Fruit fly (Drosophila melanogaster) whole organism, embryonic: ENCODE data around the gene Upf1.
A peak's percentile ranks its signal among the peaks of the same experiment; 100 is the strongest.

Experiments
- Atf3 ChIP-seq: fragments of 200-800 bp; sonication (Bioruptor generic); optimal IDR thresholded peaks from 3 replicates; lab custom pipeline; 2016; ENCODE audit warnings: missing biosample characterization, missing genetic modification characterization
- Atf6 ChIP-seq: fragments of 200-800 bp; sonication (Bioruptor generic); IDR thresholded peaks from 2 replicates; pipeline ENCODE4 v1.3.6; 2022; ENCODE audit warnings: missing biosample characterization, missing genetic modification characterization
- BEAF-32 ChIP-seq: fragments of 200-800 bp; sonication (Bioruptor generic); optimal IDR thresholded peaks from 3 replicates; lab custom pipeline; 2017; ENCODE audit warnings: missing biosample characterization, missing genetic modification characterization, mild to moderate bottlenecking, moderate library complexity, missing genetic modification reagents
- CG10209 ChIP-seq: fragments of 200-800 bp; sonication (Bioruptor generic); optimal IDR thresholded peaks from 3 replicates; lab custom pipeline; 2017; ENCODE audit warnings: missing biosample characterization, mild to moderate bottlenecking, missing genetic modification characterization, missing genetic modification reagents
- CG10267 ChIP-seq: fragments of 200-800 bp; sonication (Bioruptor generic); optimal IDR thresholded peaks from 2 replicates; lab custom pipeline; 2018; ENCODE audit warnings: missing biosample characterization, mild to moderate bottlenecking, missing genetic modification characterization, moderate library complexity
- CG11085 ChIP-seq: fragments of 200-800 bp; sonication (Bioruptor generic); IDR thresholded peaks from 2 replicates; pipeline ENCODE4 v1.3.6; 2022; ENCODE audit warnings: missing biosample characterization, missing genetic modification characterization
- CG12219 ChIP-seq: fragments of 200-800 bp; sonication (Bioruptor generic); optimal IDR thresholded peaks from 3 replicates; lab custom pipeline; 2018; ENCODE audit warnings: missing biosample characterization, mild to moderate bottlenecking, missing genetic modification characterization
- CG12744 ChIP-seq: fragments of 200-800 bp; sonication (Bioruptor generic); optimal IDR thresholded peaks from 2 replicates; lab custom pipeline; 2016; ENCODE audit warnings: missing biosample characterization, missing genetic modification characterization
- CG13424 ChIP-seq: fragments of 200-800 bp; sonication (Bioruptor generic); optimal IDR thresholded peaks from 2 replicates; lab custom pipeline; 2019; ENCODE audit warnings: missing biosample characterization, mild to moderate bottlenecking, missing genetic modification characterization, moderate library complexity
- CG13894 ChIP-seq: fragments of 200-800 bp; sonication (Bioruptor generic); optimal IDR thresholded peaks from 3 replicates; lab custom pipeline; 2018; ENCODE audit warnings: missing biosample characterization, mild to moderate bottlenecking, missing genetic modification characterization, moderate library complexity
- CG15011 ChIP-seq: fragments of 200-800 bp; sonication (Bioruptor generic); optimal IDR thresholded peaks from 3 replicates; lab custom pipeline; 2018; ENCODE audit warnings: missing biosample characterization, mild to moderate bottlenecking, missing genetic modification characterization
- CG15601 ChIP-seq: fragments of 200-800 bp; sonication (Bioruptor generic); optimal IDR thresholded peaks from 3 replicates; lab custom pipeline; 2019; ENCODE audit warnings: missing biosample characterization, mild to moderate bottlenecking, missing genetic modification characterization, moderate library complexity
- CG17359 ChIP-seq: fragments of 200-800 bp; sonication (Bioruptor generic); optimal IDR thresholded peaks from 3 replicates; lab custom pipeline; 2018; ENCODE audit warnings: missing biosample characterization, mild to moderate bottlenecking, missing genetic modification characterization, moderate library complexity
- CG17385 ChIP-seq: fragments of 200-800 bp; sonication (Bioruptor generic); optimal IDR thresholded peaks from 3 replicates; lab custom pipeline; 2018; ENCODE audit warnings: missing biosample characterization, mild to moderate bottlenecking, missing genetic modification characterization
- CG30020 ChIP-seq: fragments of 200-800 bp; optimal IDR thresholded peaks from 2 replicates; lab custom pipeline; 2019; ENCODE audit warnings: missing biosample characterization, mild to moderate bottlenecking, missing genetic modification characterization, moderate library complexity
- CG4820 ChIP-seq: fragments of 200-800 bp; sonication (Bioruptor generic); optimal IDR thresholded peaks from 3 replicates; lab custom pipeline; 2016; ENCODE audit warnings: missing biosample characterization, missing genetic modification characterization
- CG5953 ChIP-seq: fragments of 200-800 bp; sonication (Bioruptor generic); IDR thresholded peaks from 2 replicates; pipeline ENCODE4 v1.3.6; 2022; ENCODE audit warnings: missing biosample characterization, missing genetic modification characterization
- CG7963 ChIP-seq: fragments of 200-800 bp; sonication (Bioruptor generic); IDR thresholded peaks from 3 replicates; pipeline ENCODE4 v1.3.6; 2022; ENCODE audit warnings: missing biosample characterization, missing genetic modification characterization; ENCODE audit not compliant: partially characterized antibody
- CG8359 ChIP-seq: fragments of 200-800 bp; sonication (Bioruptor generic); optimal IDR thresholded peaks from 2 replicates; lab custom pipeline; 2017; ENCODE audit warnings: missing biosample characterization, mild to moderate bottlenecking, missing genetic modification characterization, borderline replicate concordance
- CG8944 ChIP-seq: fragments of 200-800 bp; sonication (Bioruptor generic); optimal IDR thresholded peaks from 3 replicates; lab custom pipeline; 2016; ENCODE audit warnings: missing biosample characterization, missing genetic modification characterization
- D19A ChIP-seq: fragments of 200-800 bp; optimal IDR thresholded peaks from 3 replicates; lab custom pipeline; 2019; ENCODE audit warnings: missing biosample characterization, mild to moderate bottlenecking, missing genetic modification characterization, moderate library complexity
- D19B ChIP-seq: fragments of 200-800 bp; sonication (Bioruptor generic); optimal IDR thresholded peaks from 2 replicates; lab custom pipeline; 2017; ENCODE audit warnings: missing biosample characterization, mild to moderate bottlenecking, missing genetic modification characterization
- Dek ChIP-seq: fragments of 200-800 bp; sonication (Bioruptor generic); optimal IDR thresholded peaks from 3 replicates; lab custom pipeline; 2019; ENCODE audit warnings: missing biosample characterization, mild to moderate bottlenecking, missing genetic modification characterization, moderate library complexity
- Ets97D ChIP-seq: fragments of 200-800 bp; sonication (Bioruptor generic); optimal IDR thresholded peaks from 3 replicates; lab custom pipeline; 2016; ENCODE audit warnings: missing biosample characterization, missing genetic modification characterization
- Fer3 ChIP-seq: fragments of 200-800 bp; sonication (Bioruptor generic); optimal IDR thresholded peaks from 2 replicates; lab custom pipeline; 2018; ENCODE audit warnings: missing biosample characterization, mild to moderate bottlenecking, missing genetic modification characterization, moderate library complexity
- Hr39 ChIP-seq: fragments of >200 bp; optimal IDR thresholded peaks from 2 replicates; lab custom pipeline; 2017
- Hr51 ChIP-seq, 2 experiments: fragments of 200-800 bp; sonication (Bioruptor generic); optimal IDR thresholded peaks; 2 replicates in 1 of 2; 3 replicates in 1 of 2; lab custom pipeline; 2016 to 2018; ENCODE audit warnings: missing biosample characterization in 2 of 2, missing genetic modification characterization in 2 of 2, mild to moderate bottlenecking in 1 of 2, moderate library complexity in 1 of 2
- Kr ChIP-seq: fragments of 200-800 bp; sonication (Bioruptor generic); optimal IDR thresholded peaks from 2 replicates; lab custom pipeline; 2017; ENCODE audit warnings: missing biosample characterization, mild to moderate bottlenecking, missing genetic modification characterization
- MBD-R2 ChIP-seq: fragments of 200-800 bp; sonication (Bioruptor generic); IDR thresholded peaks from 2 replicates; pipeline ENCODE4 v1.3.6; 2022; ENCODE audit warnings: missing biosample characterization, missing genetic modification characterization
- NC2α ChIP-seq: fragments of 200-800 bp; sonication (Bioruptor generic); optimal IDR thresholded peaks from 2 replicates; lab custom pipeline; 2016; ENCODE audit warnings: missing biosample characterization, missing genetic modification characterization
- NFAT ChIP-seq: fragments of 200-800 bp; sonication (Bioruptor generic); IDR thresholded peaks from 2 replicates; pipeline ENCODE4 v1.3.6; 2022; ENCODE audit warnings: missing biosample characterization, missing genetic modification characterization
- NK7.1 ChIP-seq: fragments of 200-800 bp; sonication (Bioruptor generic); optimal IDR thresholded peaks from 3 replicates; lab custom pipeline; 2016; ENCODE audit warnings: missing biosample characterization, missing genetic modification characterization
- Ravus ChIP-seq: fragments of 200-800 bp; sonication (Bioruptor generic); IDR thresholded peaks from 2 replicates; pipeline ENCODE4 v1.3.6; 2022; ENCODE audit warnings: missing biosample characterization, missing genetic modification characterization
- Six4 ChIP-seq: fragments of 200-800 bp; sonication (Bioruptor generic); optimal IDR thresholded peaks from 2 replicates; lab custom pipeline; 2016; ENCODE audit warnings: missing biosample characterization, missing genetic modification characterization
- Ssrp ChIP-seq: fragments of 200-800 bp; sonication (Bioruptor generic); optimal IDR thresholded peaks from 2 replicates; lab custom pipeline; 2018; ENCODE audit warnings: missing biosample characterization, mild to moderate bottlenecking, missing genetic modification characterization, moderate library complexity
- Xrp1 ChIP-seq: fragments of 200-800 bp; sonication (Bioruptor generic); IDR thresholded peaks from 2 replicates; pipeline ENCODE4 v1.3.6; 2022; ENCODE audit warnings: missing biosample characterization, missing genetic modification characterization
- amos ChIP-seq: fragments of 200-800 bp; sonication (Bioruptor generic); IDR thresholded peaks from 2 replicates; pipeline ENCODE4 v1.3.6; 2022; ENCODE audit warnings: missing biosample characterization, missing genetic modification characterization; ENCODE audit not compliant: partially characterized antibody
- bcd ChIP-seq: fragments of 200-800 bp; sonication (Bioruptor generic); optimal IDR thresholded peaks from 2 replicates; lab custom pipeline; 2017; ENCODE audit warnings: missing biosample characterization, mild to moderate bottlenecking, missing genetic modification characterization
- cg ChIP-seq: fragments of 200-800 bp; sonication (Bioruptor generic); optimal IDR thresholded peaks from 3 replicates; lab custom pipeline; 2019; ENCODE audit warnings: missing biosample characterization, mild to moderate bottlenecking, missing genetic modification characterization, moderate library complexity
- dan ChIP-seq: fragments of 200-800 bp; sonication (Bioruptor generic); IDR thresholded peaks from 2 replicates; pipeline ENCODE4 v1.3.6; 2022; ENCODE audit warnings: missing biosample characterization, missing genetic modification characterization
- dmrt11E ChIP-seq: fragments of 200-800 bp; sonication (Bioruptor generic); optimal IDR thresholded peaks from 3 replicates; lab custom pipeline; 2018; ENCODE audit warnings: missing biosample characterization, mild to moderate bottlenecking, missing genetic modification characterization, moderate library complexity
- gcm2 ChIP-seq: fragments of 200-800 bp; sonication (Bioruptor generic); optimal IDR thresholded peaks from 2 replicates; lab custom pipeline; 2016; ENCODE audit warnings: missing biosample characterization, missing genetic modification characterization
- hb ChIP-seq: fragments of 200-800 bp; sonication (Bioruptor generic); IDR thresholded peaks from 3 replicates; pipeline ENCODE4 v1.3.6; 2022; ENCODE audit warnings: missing biosample characterization, missing genetic modification characterization; ENCODE audit not compliant: partially characterized antibody
- lbe ChIP-seq: fragments of 200-800 bp; sonication (Bioruptor generic); optimal IDR thresholded peaks from 2 replicates; lab custom pipeline; 2016; ENCODE audit warnings: missing biosample characterization, mild to moderate bottlenecking, missing genetic modification characterization
- p53 ChIP-seq: fragments of 200-800 bp; sonication (Bioruptor generic); optimal IDR thresholded peaks from 2 replicates; lab custom pipeline; 2016; ENCODE audit warnings: missing biosample characterization, missing genetic modification characterization
- prd ChIP-seq, 3 experiments: fragments of >200 bp in 2 of 3; fragments of 200-800 bp in 1 of 3; sonication (Bioruptor generic) in 1 of 3; optimal IDR thresholded peaks in 2 of 3; IDR thresholded peaks in 1 of 3; 2 replicates in 2 of 3; 3 replicates in 1 of 3; pipeline versions ENCODE4 v1.3.6 to Lab custom; 2017 to 2022; ENCODE audit warnings: missing biosample characterization in 1 of 3, missing genetic modification characterization in 1 of 3
- pzg ChIP-seq: fragments of 200-800 bp; sonication (Bioruptor generic); optimal IDR thresholded peaks from 3 replicates; lab custom pipeline; 2018; ENCODE audit warnings: missing biosample characterization, mild to moderate bottlenecking, missing genetic modification characterization, moderate library complexity
- wek ChIP-seq: fragments of 200-800 bp; sonication (Bioruptor generic); optimal IDR thresholded peaks from 3 replicates; lab custom pipeline; 2018; ENCODE audit warnings: missing biosample characterization, mild to moderate bottlenecking, missing genetic modification characterization, moderate library complexity
- yki ChIP-seq: fragments of >200 bp; optimal IDR thresholded peaks from 3 replicates; lab custom pipeline; 2018
- z ChIP-seq: fragments of 200-800 bp; sonication (Bioruptor generic); IDR thresholded peaks from 3 replicates; pipeline ENCODE4 v1.3.6; 2022; ENCODE audit warnings: missing biosample characterization, missing genetic modification characterization
- zfh1 ChIP-seq: fragments of 200-800 bp; sonication (Bioruptor generic); IDR thresholded peaks from 3 replicates; pipeline ENCODE4 v1.3.6; 2022; ENCODE audit warnings: missing biosample characterization, missing genetic modification characterization

The Upf1 gene

dm6 chrX:11891682-11892179, 13.4 kb downstream of the Upf1 start, which contains the start of gene sicily (continued):
- TF ChIP-seq NK7.1 (GFP tag; lab: Kevin White, UChicago) (no peak), wek (GFP tag; lab: Kevin White, UChicago) (peak; percentile 100), CG5953 (GFP tag; lab: Robert Waterston, UW) (no peak), lbe (GFP tag; lab: Kevin White, UChicago) (no peak), NC2α (GFP tag; lab: Kevin White, UChicago) (no peak), Atf6 (GFP tag; lab: Robert Waterston, UW) (no peak), NFAT (0 out of 2 replicates have a peak, but pooled peaks have one; percentile 8), Xrp1 (GFP tag; lab: Robert Waterston, UW) (no peak), CG17385 (peak; percentile 96), Hr51 (GFP tag; optimal IDR thresholded peaks at IDR 0.05; lab: Kevin White, UChicago) (no peak), Six4 (no peak), Hr39 (lab: Kevin White, UChicago) (no peak), CG11085 (GFP tag; lab: Robert Waterston, UW) (no peak), dan (GFP tag; lab: Robert Waterston, UW) (no peak), CG8944 (GFP tag; lab: Kevin White, UChicago) (no peak), CG10209 (GFP tag; lab: Kevin White, UChicago) (no peak), CG4820 (GFP tag; lab: Kevin White, UChicago) (no peak), hb (GFP tag; lab: Robert Waterston, UW) (no peak), Kr (GFP tag; lab: Kevin White, UChicago) (no peak), CG12744 (GFP tag; lab: Kevin White, UChicago) (no peak), bcd (GFP tag; lab: Kevin White, UChicago) (no peak), CG8359 (no peak), p53 (GFP tag; lab: Kevin White, UChicago) (no peak), D19A (tag; lab: Kevin White, UChicago) (no peak), dmrt11E (tag; lab: Kevin White, UChicago) (no peak), CG15601 (no peak), pzg (GFP tag; lab: Kevin White, UChicago) (peak; percentile 84), Ssrp (tag; lab: Kevin White, UChicago) (no peak), cg (GFP tag; lab: Kevin White, UChicago) (no peak), prd (optimal IDR thresholded peaks at IDR 0.05; lab: Kevin White, UChicago) (no peak), prd (GFP tag; IDR thresholded peaks at IDR 0.05; lab: Robert Waterston, UW) (no peak), BEAF-32 (GFP tag; lab: Kevin White, UChicago) (peak; percentile 41), Fer3 (tag; lab: Kevin White, UChicago) (no peak), zfh1 (peak; percentile 34; the same call in 1 of the 3 replicates), CG12219 (GFP tag; lab: Kevin White, UChicago) (no peak), yki (lab: Kevin White, UChicago) (no peak), z (GFP tag; lab: Robert Waterston, UW) (no peak), CG13894 (tag; lab: Kevin White, UChicago) (no peak), CG17359 (tag; lab: Kevin White, UChicago) (no peak), Atf3 (GFP tag; lab: Kevin White, UChicago) (no peak), MBD-R2 (GFP tag; lab: Robert Waterston, UW) (peak; percentile 99), gcm2 (GFP tag; lab: Kevin White, UChicago) (no peak), Ets97D (peak; percentile 46), CG7963 (GFP tag; lab: Robert Waterston, UW) (no peak), CG10267 (tag; lab: Kevin White, UChicago) (peak; percentile 33), D19B (GFP tag; lab: Kevin White, UChicago) (no peak), CG30020 (tag; lab: Kevin White, UChicago) (peak; percentile 26), Ravus (GFP tag; lab: Robert Waterston, UW) (no peak), CG15011 (no peak), CG13424 (tag; lab: Kevin White, UChicago) (no peak), amos (GFP tag; lab: Robert Waterston, UW) (no peak), Dek (no peak)
